ENCODE assay signal across 3 fruit fly cellular contexts in genomic region chrX:13906009-13906769, dm6.
TF ChIP-seq lines count a peak whose summit lies in the region.

No protein-coding gene starts in this region.

- no peak for TF ChIP-seq CTCF in whole organism, embryonic (GFP tag; optimal IDR thresholded peaks at IDR 0.05; lab: Kevin White, UChicago)

TF ChIP-seq in whole organism, embryonic, 481 proteins besides CTCF, POLR2A, EP300 and RAD21:
- TF ChIP-seq CG13296 (GFP tag; optimal IDR thresholded peaks at IDR 0.05; lab: Kevin White, UChicago), result no peak
- TF ChIP-seq Drgx (GFP tag; IDR thresholded peaks at IDR 0.05; lab: Robert Waterston, UW), result peak; percentile 17; the same call in 1 of the 2 replicates
- TF ChIP-seq twi (tag; optimal IDR thresholded peaks at IDR 0.05; lab: Kevin White, UChicago), result no peak
- TF ChIP-seq CG14050 (GFP tag; IDR thresholded peaks at IDR 0.05; lab: Robert Waterston, UW), result no peak
- peak; percentile 86 for TF ChIP-seq CG11504 (tag; optimal IDR thresholded peaks at IDR 0.05; lab: Kevin White, UChicago)
TF ChIP-seq in whole organism, embryonic: peak in this region for 2.

TF ChIP-seq in whole organism, prepupa, 60 proteins besides CTCF, POLR2A, EP300 and RAD21 (continues in another document):
- TF ChIP-seq achi (GFP tag; optimal IDR thresholded peaks at IDR 0.05; lab: Kevin White, UChicago) (peak; percentile 35), CG11902 (GFP tag; optimal IDR thresholded peaks at IDR 0.05; lab: Kevin White, UChicago) (no peak), Hr39 (GFP tag; optimal IDR thresholded peaks at IDR 0.05; lab: Kevin White, UChicago) (no peak), dsx (GFP tag; optimal IDR thresholded peaks at IDR 0.05; lab: Kevin White, UChicago; ENCODE audit: poor library complexity, severe bottlenecking) (peak; percentile 63), CG11762 (GFP tag; optimal IDR thresholded peaks at IDR 0.05; lab: Kevin White, UChicago; ENCODE audit: insufficient read depth) (no peak), Ets21C (GFP tag; optimal IDR thresholded peaks at IDR 0.05; lab: Kevin White, UChicago) (no peak), Sox14 (GFP tag; optimal IDR thresholded peaks at IDR 0.05; lab: Kevin White, UChicago) (peak; percentile 38), fd59A (GFP tag; optimal IDR thresholded peaks at IDR 0.05; lab: Kevin White, UChicago) (no peak), CG10631 (GFP tag; optimal IDR thresholded peaks at IDR 0.05; lab: Kevin White, UChicago) (peak; percentile 44), lz (GFP tag; optimal IDR thresholded peaks at IDR 0.05; lab: Kevin White, UChicago) (peak; percentile 11), Smox (GFP tag; optimal IDR thresholded peaks at IDR 0.05; lab: Kevin White, UChicago) (no peak), CG8319 (GFP tag; optimal IDR thresholded peaks at IDR 0.05; lab: Kevin White, UChicago) (no peak), CG8632 (GFP tag; optimal IDR thresholded peaks at IDR 0.05; lab: Kevin White, UChicago) (peak; percentile 6), dac (GFP tag; optimal IDR thresholded peaks at IDR 0.05; lab: Kevin White, UChicago) (no peak), salr (GFP tag; optimal IDR thresholded peaks at IDR 0.05; lab: Kevin White, UChicago) (peak in 1 of 2 experiments; percentile 45), Lpt (GFP tag; optimal IDR thresholded peaks at IDR 0.05; lab: Kevin White, UChicago) (no peak), svp (GFP tag; lab: Kevin White, UChicago) (no peak), CG7368 (GFP tag; optimal IDR thresholded peaks at IDR 0.05; lab: Kevin White, UChicago) (no peak), ss (GFP tag; optimal IDR thresholded peaks at IDR 0.05; lab: Kevin White, UChicago) (peak; percentile 14 to 16), eg (GFP tag; IDR thresholded peaks at IDR 0.05; lab: Robert Waterston, UW) (0 out of 3 replicates have a peak, but pooled peaks have one; percentile 28), OdsH (GFP tag; optimal IDR thresholded peaks at IDR 0.05; lab: Kevin White, UChicago) (peak; percentile 45), CG8119 (GFP tag; IDR thresholded peaks at IDR 0.05; lab: Robert Waterston, UW) (peak; percentile 50; the same call in 1 of the 3 replicates), CG9139 (GFP tag; optimal IDR thresholded peaks at IDR 0.05; lab: Kevin White, UChicago) (no peak), fkh (GFP tag; optimal IDR thresholded peaks at IDR 0.05; lab: Kevin White, UChicago) (no peak), CG15336 (GFP tag; IDR thresholded peaks at IDR 0.05; lab: Robert Waterston, UW) (no peak; the same call in none of the 2 replicates), CG6854 (GFP tag; optimal IDR thresholded peaks at IDR 0.05; lab: Kevin White, UChicago) (no peak), CG3919 (GFP tag; optimal IDR thresholded peaks at IDR 0.05; lab: Kevin White, UChicago) (peak; percentile 36), CG34406 (GFP tag; optimal IDR thresholded peaks at IDR 0.05; lab: Kevin White, UChicago) (no peak), CG6808 (GFP tag; optimal IDR thresholded peaks at IDR 0.05; lab: Kevin White, UChicago) (peak; percentile 38), Blimp-1 (GFP tag; optimal IDR thresholded peaks at IDR 0.05; lab: Kevin White, UChicago) (no peak), CG6792 (GFP tag; optimal IDR thresholded peaks at IDR 0.05; lab: Kevin White, UChicago) (peak; percentile 18), Hr38 (GFP tag; optimal IDR thresholded peaks at IDR 0.05; lab: Kevin White, UChicago) (no peak), CG32006 (GFP tag; optimal IDR thresholded peaks at IDR 0.05; lab: Kevin White, UChicago) (peak; percentile 51), CG11294 (GFP tag; IDR thresholded peaks at IDR 0.05; lab: Robert Waterston, UW) (no peak), cyc (GFP tag; optimal IDR thresholded peaks at IDR 0.05; lab: Kevin White, UChicago) (no peak), Gug (GFP tag; IDR thresholded peaks at IDR 0.05; lab: Robert Waterston, UW) (no peak), CG1621 (tag; optimal IDR thresholded peaks at IDR 0.05; lab: Kevin White, UChicago) (no peak), Eip78C (GFP tag; lab: Kevin White, UChicago) (peak; percentile 82), Met (GFP tag; optimal IDR thresholded peaks at IDR 0.05; lab: Kevin White, UChicago) (no peak), CG3032 (tag; optimal IDR thresholded peaks at IDR 0.05; lab: Kevin White, UChicago) (peak; percentile 58), Hr4 (GFP tag; optimal IDR thresholded peaks at IDR 0.05; lab: Kevin White, UChicago) (peak; percentile 43), Sox102F (GFP tag; optimal IDR thresholded peaks at IDR 0.05; lab: Kevin White, UChicago) (no peak), CG4318 (GFP tag; optimal IDR thresholded peaks at IDR 0.05; lab: Kevin White, UChicago) (peak; percentile 15), fd85E (GFP tag; optimal IDR thresholded peaks at IDR 0.05; lab: Kevin White, UChicago) (no peak)

TF ChIP-seq in whole organism, pupa, 21 proteins besides CTCF, POLR2A, EP300 and RAD21:
- TF ChIP-seq CG13204 (GFP tag; optimal IDR thresholded peaks at IDR 0.05; lab: Kevin White, UChicago), result no peak
- no peak for TF ChIP-seq rn (GFP tag; IDR thresholded peaks at IDR 0.05; lab: Robert Waterston, UW)
- TF ChIP-seq CG15710 (tag; optimal IDR thresholded peaks at IDR 0.05; lab: Kevin White, UChicago), result peak; percentile 31
- TF ChIP-seq CG10348 (GFP tag; IDR thresholded peaks at IDR 0.05; lab: Robert Waterston, UW), result no peak
- TF ChIP-seq CG12605 (GFP tag; IDR thresholded peaks at IDR 0.05; lab: Robert Waterston, UW), result no peak
- TF ChIP-seq EcR (GFP tag; optimal IDR thresholded peaks at IDR 0.05; lab: Kevin White, UChicago), result no peak
- 0 out of 3 replicates have a peak, but pooled peaks have one; percentile 30 for TF ChIP-seq CG4496 (GFP tag; IDR thresholded peaks at IDR 0.05; lab: Robert Waterston, UW)
- peak; percentile 48 for TF ChIP-seq CG8159 (tag; optimal IDR thresholded peaks at IDR 0.05; lab: Kevin White, UChicago)
- TF ChIP-seq D1 (tag; optimal IDR thresholded peaks at IDR 0.05; lab: Kevin White, UChicago), result no peak
- peak; percentile 25 for TF ChIP-seq CG8301 (tag; optimal IDR thresholded peaks at IDR 0.05; lab: Kevin White, UChicago)
- peak; percentile 68 for TF ChIP-seq CG14655 (GFP tag; optimal IDR thresholded peaks at IDR 0.05; lab: Kevin White, UChicago)
- TF ChIP-seq Pif1A (GFP tag; optimal IDR thresholded peaks at IDR 0.05; lab: Kevin White, UChicago), result peak; percentile 20
- peak; percentile 12 for TF ChIP-seq CG34367 (tag; optimal IDR thresholded peaks at IDR 0.05; lab: Kevin White, UChicago)
- no peak for TF ChIP-seq Snoo (tag; optimal IDR thresholded peaks at IDR 0.05; lab: Kevin White, UChicago)
- no peak for TF ChIP-seq gl (tag; optimal IDR thresholded peaks at IDR 0.05; lab: Kevin White, UChicago)
- no peak for TF ChIP-seq fd96Ca (GFP tag; IDR thresholded peaks at IDR 0.05; lab: Robert Waterston, UW)
- TF ChIP-seq Pif1B (GFP tag; optimal IDR thresholded peaks at IDR 0.05; lab: Kevin White, UChicago), result no peak
- no peak for TF ChIP-seq Ets98B (GFP tag; IDR thresholded peaks at IDR 0.05; lab: Robert Waterston, UW)
- TF ChIP-seq CG32121 (GFP tag; IDR thresholded peaks at IDR 0.05; lab: Robert Waterston, UW), result no peak
- peak; percentile 26 for TF ChIP-seq CG17806 (tag; optimal IDR thresholded peaks at IDR 0.05; lab: Kevin White, UChicago)
- peak; percentile 43 for TF ChIP-seq CG9948 (tag; optimal IDR thresholded peaks at IDR 0.05; lab: Kevin White, UChicago)
TF ChIP-seq in whole organism, pupa: peak in this region for 9.
